Worm (Caenorhabditis elegans): ENCODE data around the gene F16B4.4.

- no peak for TF ChIP-seq sem-2 (GFP tag; optimal IDR thresholded peaks at IDR 0.05)
- no peak for TF ChIP-seq unc-62 (GFP tag; optimal IDR thresholded peaks at IDR 0.05)
- no peak for TF ChIP-seq pha-4 (tag; optimal IDR thresholded peaks at IDR 0.05)
- TF ChIP-seq nhr-28 (tag; optimal IDR thresholded peaks at IDR 0.05): no peak
- TF ChIP-seq nhr-237 (tag; optimal IDR thresholded peaks at IDR 0.05): no peak
- TF ChIP-seq ztf-11 (tag; optimal IDR thresholded peaks at IDR 0.05): no peak
These were observed 38.7 kb upstream of the F16B4.4 start for ce11 chrV:1555072-1555471.

All from whole organism, mixed stage, embryonic.